Fruit fly (Drosophila melanogaster) whole organism, embryonic: ENCODE data around the gene CG8319.

Experiments used
- Atf6 ChIP-seq: fragments of 200-800 bp; sonication (Bioruptor generic); IDR thresholded peaks from 2 replicates; pipeline ENCODE4 v1.3.6; 2022; ENCODE audit warnings: missing biosample characterization, missing genetic modification characterization
- B-H2 ChIP-seq: fragments of 200-800 bp; sonication (Bioruptor generic); optimal IDR thresholded peaks from 2 replicates; lab custom pipeline; 2018; ENCODE audit warnings: missing biosample characterization, mild to moderate bottlenecking, missing genetic modification characterization
- Blimp-1 ChIP-seq: fragments of 200-800 bp; sonication (Bioruptor generic); optimal IDR thresholded peaks from 3 replicates; lab custom pipeline; 2018; ENCODE audit warnings: missing biosample characterization, missing genetic modification characterization, mild to moderate bottlenecking, moderate library complexity, missing genetic modification reagents
- CG1024 ChIP-seq: fragments of 200-800 bp; sonication (Bioruptor generic); IDR thresholded peaks from 2 replicates; pipeline ENCODE4 v1.3.6; 2022; ENCODE audit warnings: missing biosample characterization, missing genetic modification characterization
- CG11723 ChIP-seq: fragments of 200-800 bp; sonication (Bioruptor generic); optimal IDR thresholded peaks from 2 replicates; lab custom pipeline; 2017; ENCODE audit warnings: missing biosample characterization, mild to moderate bottlenecking, missing genetic modification characterization
- CG12236 ChIP-seq: fragments of 200-800 bp; sonication (Bioruptor generic); optimal IDR thresholded peaks from 2 replicates; lab custom pipeline; 2016; ENCODE audit warnings: missing biosample characterization, missing genetic modification characterization
- CG13296 ChIP-seq: fragments of 200-800 bp; sonication (Bioruptor generic); optimal IDR thresholded peaks from 3 replicates; lab custom pipeline; 2018; ENCODE audit warnings: missing biosample characterization, mild to moderate bottlenecking, missing genetic modification characterization
- CG2889 ChIP-seq: fragments of 200-800 bp; sonication (Bioruptor generic); IDR thresholded peaks from 3 replicates; pipeline ENCODE4 v1.3.6; 2022; ENCODE audit warnings: missing biosample characterization, missing genetic modification characterization
- CG4360 ChIP-seq: fragments of 200-800 bp; sonication (Bioruptor generic); IDR thresholded peaks from 2 replicates; pipeline ENCODE4 v1.3.6; 2022; ENCODE audit warnings: missing biosample characterization, missing genetic modification characterization
- CG4730 ChIP-seq: fragments of 200-800 bp; sonication (Bioruptor generic); IDR thresholded peaks from 2 replicates; pipeline ENCODE4 v1.3.6; 2022; ENCODE audit warnings: missing biosample characterization, missing genetic modification characterization
- CG6272 ChIP-seq: fragments of 200-800 bp; sonication (Bioruptor generic); IDR thresholded peaks from 2 replicates; pipeline ENCODE4 v1.3.6; 2022; ENCODE audit warnings: missing biosample characterization, missing genetic modification characterization
- CG7556 ChIP-seq: fragments of 200-800 bp; sonication (Bioruptor generic); optimal IDR thresholded peaks from 2 replicates; lab custom pipeline; 2017; ENCODE audit warnings: missing biosample characterization, mild to moderate bottlenecking, missing genetic modification characterization
- CG8388 ChIP-seq: fragments of 200-800 bp; sonication (Bioruptor generic); optimal IDR thresholded peaks from 2 replicates; lab custom pipeline; 2019; ENCODE audit warnings: missing biosample characterization, mild to moderate bottlenecking, missing genetic modification characterization, moderate library complexity
- Camta ChIP-seq: fragments of 200-800 bp; sonication (Bioruptor generic); optimal IDR thresholded peaks from 2 replicates; lab custom pipeline; 2016; ENCODE audit warnings: missing biosample characterization, missing genetic modification characterization
- D ChIP-seq, 2 experiments: fragments of 200-800 bp in 1 of 2; fragments of >200 bp in 1 of 2; sonication (Bioruptor generic) in 1 of 2; optimal IDR thresholded peaks; 2 replicates in 1 of 2; 3 replicates in 1 of 2; lab custom pipeline; 2017; ENCODE audit warnings: mild to moderate bottlenecking in 1 of 2, missing biosample characterization in 1 of 2, missing genetic modification characterization in 1 of 2, missing genetic modification reagents in 1 of 2
- Doc2 ChIP-seq: fragments of 200-800 bp; sonication (Bioruptor generic); IDR thresholded peaks from 2 replicates; pipeline ENCODE4 v1.3.6; 2022; ENCODE audit warnings: missing biosample characterization, missing genetic modification characterization
- Ets65A ChIP-seq: fragments of 200-800 bp; sonication (Bioruptor generic); peaks from one replicate; lab custom pipeline; 2016; ENCODE audit warnings: missing biosample characterization, missing genetic modification characterization
- HLH54F ChIP-seq: fragments of 200-800 bp; sonication (Bioruptor generic); optimal IDR thresholded peaks from 3 replicates; lab custom pipeline; 2016; ENCODE audit warnings: missing biosample characterization, missing genetic modification characterization
- Hey ChIP-seq: fragments of 200-800 bp; sonication (Bioruptor generic); optimal IDR thresholded peaks from 3 replicates; lab custom pipeline; 2018; ENCODE audit warnings: missing biosample characterization, mild to moderate bottlenecking, missing genetic modification characterization
- Med ChIP-seq: fragments of 200-800 bp; sonication (Bioruptor generic); peaks from one replicate; lab custom pipeline; 2016; ENCODE audit warnings: missing biosample characterization, missing genetic modification characterization, mild to moderate bottlenecking, inconsistent platforms, moderate library complexity
- NC2β ChIP-seq: fragments of 200-800 bp; sonication (Bioruptor generic); optimal IDR thresholded peaks from 2 replicates; lab custom pipeline; 2016; ENCODE audit warnings: missing biosample characterization, missing genetic modification characterization
- NK7.1 ChIP-seq: fragments of 200-800 bp; sonication (Bioruptor generic); optimal IDR thresholded peaks from 3 replicates; lab custom pipeline; 2016; ENCODE audit warnings: missing biosample characterization, missing genetic modification characterization
- Pdp1 ChIP-seq, 2 experiments: fragments of 200-800 bp; sonication (Bioruptor generic); optimal IDR thresholded peaks; 3 replicates each; lab custom pipeline; 2016; ENCODE audit warnings: missing biosample characterization in 2 of 2, missing genetic modification characterization in 2 of 2, mild to moderate bottlenecking in 1 of 2, moderate library complexity in 1 of 2
- Taf1 ChIP-seq: fragments of 200-800 bp; sonication (Bioruptor generic); IDR thresholded peaks from 2 replicates; pipeline ENCODE4 v1.3.6; 2022; ENCODE audit warnings: missing biosample characterization, missing genetic modification characterization
- Vsx1 ChIP-seq: fragments of 200-800 bp; sonication (Bioruptor generic); optimal IDR thresholded peaks from 2 replicates; lab custom pipeline; 2017; ENCODE audit warnings: missing biosample characterization, mild to moderate bottlenecking, missing genetic modification characterization, missing genetic modification reagents
- abd-A ChIP-seq: fragments of 200-800 bp; sonication (Bioruptor generic); optimal IDR thresholded peaks from 3 replicates; lab custom pipeline; 2019; ENCODE audit warnings: missing biosample characterization, mild to moderate bottlenecking, missing genetic modification characterization, moderate library complexity
- aop ChIP-seq: fragments of 200-800 bp; sonication (Bioruptor generic); IDR thresholded peaks from 2 replicates; pipeline ENCODE4 v1.3.6; 2022; ENCODE audit warnings: missing biosample characterization, missing genetic modification characterization
- cg ChIP-seq: fragments of 200-800 bp; sonication (Bioruptor generic); optimal IDR thresholded peaks from 3 replicates; lab custom pipeline; 2019; ENCODE audit warnings: missing biosample characterization, mild to moderate bottlenecking, missing genetic modification characterization, moderate library complexity
- dimm ChIP-seq: fragments of 200-800 bp; sonication (Bioruptor generic); IDR thresholded peaks from 2 replicates; pipeline ENCODE4 v1.3.6; 2022; ENCODE audit warnings: missing biosample characterization, missing genetic modification characterization
- dmrt11E ChIP-seq: fragments of 200-800 bp; sonication (Bioruptor generic); optimal IDR thresholded peaks from 3 replicates; lab custom pipeline; 2018; ENCODE audit warnings: missing biosample characterization, mild to moderate bottlenecking, missing genetic modification characterization, moderate library complexity
- fu2 ChIP-seq: fragments of 200-800 bp; sonication (Bioruptor generic); optimal IDR thresholded peaks from 2 replicates; lab custom pipeline; 2016; ENCODE audit warnings: missing biosample characterization, missing genetic modification characterization
- grn ChIP-seq: fragments of 200-800 bp; sonication (Bioruptor generic); optimal IDR thresholded peaks from 3 replicates; lab custom pipeline; 2017; ENCODE audit warnings: missing biosample characterization, missing genetic modification characterization
- kah ChIP-seq: fragments of 200-800 bp; sonication (Bioruptor generic); optimal IDR thresholded peaks from 2 replicates; lab custom pipeline; 2018; ENCODE audit warnings: missing biosample characterization, mild to moderate bottlenecking, missing genetic modification characterization
- kni ChIP-seq: fragments of 200-800 bp; sonication (Bioruptor generic); optimal IDR thresholded peaks from 3 replicates; lab custom pipeline; 2017; ENCODE audit warnings: mild to moderate bottlenecking, missing biosample characterization, missing genetic modification reagents, missing genetic modification characterization
- nerfin-1 ChIP-seq: fragments of 200-800 bp; sonication (Bioruptor generic); optimal IDR thresholded peaks from 3 replicates; lab custom pipeline; 2019; ENCODE audit warnings: missing biosample characterization, mild to moderate bottlenecking, missing genetic modification characterization, moderate library complexity
- nerfin-2 ChIP-seq: fragments of 200-800 bp; sonication (Bioruptor generic); IDR thresholded peaks from 2 replicates; pipeline ENCODE4 v1.3.6; 2022; ENCODE audit warnings: missing biosample characterization, missing genetic modification characterization; ENCODE audit not compliant: partially characterized antibody
- nom ChIP-seq: fragments of 200-800 bp; sonication (Bioruptor generic); optimal IDR thresholded peaks from 2 replicates; lab custom pipeline; 2017; ENCODE audit warnings: missing biosample characterization, missing genetic modification characterization, mild to moderate bottlenecking, moderate library complexity, missing genetic modification reagents
- pros ChIP-seq: fragments of 200-800 bp; sonication (Bioruptor generic); optimal IDR thresholded peaks from 3 replicates; lab custom pipeline; 2019; ENCODE audit warnings: missing biosample characterization, mild to moderate bottlenecking, missing genetic modification characterization, moderate library complexity
- pum ChIP-seq: fragments of 200-800 bp; sonication (Bioruptor generic); optimal IDR thresholded peaks from 2 replicates; lab custom pipeline; 2016; ENCODE audit warnings: missing biosample characterization, missing genetic modification characterization
- pzg ChIP-seq: fragments of 200-800 bp; sonication (Bioruptor generic); optimal IDR thresholded peaks from 3 replicates; lab custom pipeline; 2018; ENCODE audit warnings: missing biosample characterization, mild to moderate bottlenecking, missing genetic modification characterization, moderate library complexity
- sd ChIP-seq: fragments of 200-800 bp; sonication (Bioruptor generic); optimal IDR thresholded peaks from 3 replicates; lab custom pipeline; 2018; ENCODE audit warnings: missing biosample characterization, mild to moderate bottlenecking, missing genetic modification characterization, moderate library complexity
- sens ChIP-seq: fragments of 200-800 bp; sonication (Bioruptor generic); peaks from one replicate; lab custom pipeline; 2016; ENCODE audit warnings: missing biosample characterization, missing genetic modification characterization
- slp2 ChIP-seq: fragments of 200-800 bp; sonication (Bioruptor generic); optimal IDR thresholded peaks from 2 replicates; lab custom pipeline; 2016; ENCODE audit warnings: missing biosample characterization, missing genetic modification characterization
- sqz ChIP-seq: fragments of 200-800 bp; sonication (Bioruptor generic); optimal IDR thresholded peaks from 3 replicates; lab custom pipeline; 2018; ENCODE audit warnings: missing biosample characterization, mild to moderate bottlenecking, missing genetic modification characterization
- sug ChIP-seq: fragments of 200-800 bp; optimal IDR thresholded peaks from 2 replicates; lab custom pipeline; 2019; ENCODE audit warnings: missing biosample characterization, mild to moderate bottlenecking, missing genetic modification characterization, moderate library complexity
- tll ChIP-seq, 2 experiments: fragments of 200-800 bp in 1 of 2; fragments of >200 bp in 1 of 2; sonication (Bioruptor generic) in 1 of 2; optimal IDR thresholded peaks; 2 replicates each; lab custom pipeline; 2017 to 2019; ENCODE audit warnings: missing biosample characterization in 2 of 2, missing genetic modification characterization in 2 of 2, mild to moderate bottlenecking in 1 of 2, moderate library complexity in 1 of 2
- vvl ChIP-seq: fragments of 200-800 bp; sonication (Bioruptor generic); IDR thresholded peaks from 2 replicates; pipeline ENCODE4 v1.3.6; 2022; ENCODE audit warnings: missing biosample characterization, missing genetic modification characterization
- zen ChIP-seq: fragments of 200-800 bp; sonication (Bioruptor generic); optimal IDR thresholded peaks from 3 replicates; lab custom pipeline; 2018; ENCODE audit warnings: missing biosample characterization, mild to moderate bottlenecking, missing genetic modification characterization, moderate library complexity

Gene CG8319

DNA sequence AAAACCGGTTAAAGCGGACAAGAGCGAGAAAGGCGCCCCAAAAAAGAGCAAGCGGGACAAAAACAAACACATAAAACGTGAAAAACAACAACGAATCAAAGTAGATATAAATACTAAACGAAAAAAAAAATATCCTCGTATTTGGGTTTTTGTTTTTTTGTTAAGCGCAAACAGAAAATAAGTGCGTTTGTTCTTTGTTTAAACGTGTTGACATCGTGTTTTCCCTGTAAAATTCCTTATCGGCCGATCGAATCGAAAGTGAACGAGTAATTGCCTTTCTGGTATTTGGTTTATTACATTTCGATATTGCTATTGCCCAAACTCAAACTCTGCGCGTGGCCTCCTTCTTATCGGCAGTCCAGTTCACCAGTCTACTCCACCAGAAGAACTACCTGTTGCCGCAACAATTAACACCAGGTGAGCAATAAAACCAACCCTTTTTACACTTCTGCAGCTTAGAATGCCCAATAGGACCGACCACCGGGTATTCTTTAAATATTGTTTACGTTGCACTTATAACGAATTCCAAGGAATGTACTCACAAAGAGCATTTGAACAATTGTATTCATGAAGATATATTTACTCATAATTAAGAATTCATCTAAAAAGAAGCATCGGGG lies 35.2 kb upstream of the CG8319 start (continued):
- TF ChIP-seq CG11723 (GFP tag; lab: Kevin White, UChicago) (no peak), Atf6 (GFP tag; lab: Robert Waterston, UW) (no peak), CG2889 (no peak), NK7.1 (GFP tag; lab: Kevin White, UChicago) (no peak), dimm (no peak), kni (GFP tag; lab: Kevin White, UChicago) (peak; percentile 43), sug (tag; lab: Kevin White, UChicago) (peak; percentile 11), CG13296 (GFP tag; lab: Kevin White, UChicago) (no peak), tll (GFP tag; optimal IDR thresholded peaks at IDR 0.05; lab: Kevin White, UChicago) (peak in 1 of 2 experiments; percentile 7), HLH54F (GFP tag; lab: Kevin White, UChicago) (no peak), CG6272 (no peak), CG1024 (GFP tag; lab: Robert Waterston, UW) (no peak), nerfin-2 (GFP tag; lab: Robert Waterston, UW) (no peak), kah (peak; percentile 29), sens (GFP tag; lab: Kevin White, UChicago) (peak; percentile 75), dmrt11E (tag; lab: Kevin White, UChicago) (peak; percentile 14), Camta (GFP tag; lab: Kevin White, UChicago) (no peak), zen (tag; lab: Kevin White, UChicago) (peak; percentile 3), nerfin-1 (tag; lab: Kevin White, UChicago) (no peak), pum (GFP tag; lab: Kevin White, UChicago) (no peak), D (optimal IDR thresholded peaks at IDR 0.05; lab: Kevin White, UChicago) (no peak), D (GFP tag; optimal IDR thresholded peaks at IDR 0.05; lab: Kevin White, UChicago) (peak; percentile 1), pzg (no peak), Med (peak; percentile 71), Hey (tag; lab: Kevin White, UChicago) (no peak), grn (GFP tag; lab: Kevin White, UChicago) (peak; percentile 79), fu2 (no peak), aop (GFP tag; lab: Robert Waterston, UW) (no peak), CG12236 (GFP tag; lab: Kevin White, UChicago) (no peak), Vsx1 (GFP tag; lab: Kevin White, UChicago) (peak; percentile 61), Doc2 (GFP tag; lab: Robert Waterston, UW) (no peak)

DNA sequence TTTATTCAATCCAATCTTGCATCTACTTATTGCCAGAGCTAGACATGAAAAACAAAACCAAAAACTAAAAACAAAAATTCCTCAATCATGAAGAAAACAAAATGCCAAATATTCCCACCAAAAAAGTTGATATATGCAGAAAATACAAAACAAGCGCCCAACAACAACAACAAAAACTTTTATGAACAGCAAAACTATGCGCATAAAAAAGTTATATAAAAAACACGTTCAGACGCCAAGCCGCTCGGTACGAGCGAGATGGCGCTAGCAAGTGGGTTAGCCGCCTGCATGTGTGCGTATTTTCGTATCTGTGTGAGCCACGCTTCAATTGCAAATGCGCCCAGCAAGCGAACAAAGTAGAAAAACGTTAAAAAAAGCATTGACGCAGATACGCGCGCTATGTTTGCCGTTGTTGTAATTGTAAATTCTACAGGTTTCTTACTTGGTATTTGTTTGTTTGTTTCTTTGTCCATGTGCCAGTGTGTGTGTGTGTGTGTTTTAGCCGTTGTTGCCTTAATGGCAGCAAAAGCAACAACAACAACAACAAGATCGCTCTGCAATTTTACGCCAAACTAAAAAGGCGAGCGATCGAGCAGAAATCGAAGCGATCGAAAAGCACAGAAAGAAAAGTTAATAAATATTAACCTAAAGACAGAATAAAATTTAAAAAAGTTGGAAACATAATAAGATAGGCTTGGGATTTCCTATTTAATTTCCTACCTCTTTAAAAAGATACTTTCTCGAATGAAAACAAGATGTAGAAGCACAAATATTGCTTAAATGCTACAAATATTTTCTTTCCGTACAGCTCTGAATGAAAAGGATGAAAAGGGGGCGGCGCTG lies 33.5 kb upstream of the CG8319 start:
- TF ChIP-seq B-H2 = peak; percentile 7
- peak in 1 of 2 experiments; percentile 62 for TF ChIP-seq Pdp1 (GFP tag; optimal IDR thresholded peaks at IDR 0.05; lab: Kevin White, UChicago)
- peak; percentile 89 for TF ChIP-seq vvl (GFP tag; lab: Robert Waterston, UW)
- TF ChIP-seq NC2β (GFP tag; lab: Kevin White, UChicago) = no peak
- TF ChIP-seq nom (GFP tag; lab: Kevin White, UChicago) = peak; percentile 28
- TF ChIP-seq Ets65A = peak; percentile 70
- TF ChIP-seq sqz (GFP tag; lab: Kevin White, UChicago) = peak; percentile 84
- TF ChIP-seq kni (GFP tag; lab: Kevin White, UChicago) = peak; percentile 73
- no peak for TF ChIP-seq CG8388 (GFP tag; lab: Kevin White, UChicago)
- TF ChIP-seq Blimp-1 = no peak
- TF ChIP-seq CG4360 (GFP tag; lab: Robert Waterston, UW) = peak; percentile 65
- peak; percentile 93 for TF ChIP-seq sd
- no peak for TF ChIP-seq CG7556 (GFP tag; lab: Kevin White, UChicago)
- TF ChIP-seq pros (GFP tag; lab: Kevin White, UChicago) = peak; percentile 22
- TF ChIP-seq abd-A (tag; lab: Kevin White, UChicago) = peak; percentile 76
- no peak for TF ChIP-seq slp2 (GFP tag; lab: Kevin White, UChicago)
- no peak for TF ChIP-seq CG4730
- TF ChIP-seq cg (GFP tag; lab: Kevin White, UChicago) = peak; percentile 72
- no peak for TF ChIP-seq Taf1 (GFP tag; lab: Robert Waterston, UW)
